Worm (Caenorhabditis elegans): Measurements from ENCODE around the gene lips-6.

DNA sequence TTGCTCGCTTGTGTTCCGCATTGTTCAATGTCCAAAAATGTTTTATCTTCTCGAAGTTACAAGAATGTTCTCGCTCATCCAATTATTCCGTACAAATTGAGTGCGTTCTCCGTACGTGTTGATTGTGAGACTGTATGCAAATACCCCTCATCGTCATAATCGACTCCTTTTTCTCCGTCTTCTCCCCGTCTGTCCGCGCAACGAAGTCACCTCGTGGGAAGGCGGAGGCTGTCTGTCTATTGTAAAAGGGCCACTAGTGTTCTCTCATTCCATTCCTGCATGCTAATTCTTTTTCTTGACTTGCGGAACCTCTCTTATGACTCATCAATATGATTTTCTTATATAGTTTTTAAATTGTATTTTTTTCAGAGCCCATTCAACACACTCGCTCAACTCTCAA is 45.3 kb downstream of the lips-6 start, which contains the start of gene ZK829.9:
- TF ChIP-seq K12H6.12 (tag; optimal IDR thresholded peaks at IDR 0.05), result no peak
- no peak for TF ChIP-seq ZK185.1 (tag; optimal IDR thresholded peaks at IDR 0.05; ENCODE audit: poor library complexity, severe bottlenecking)
- no peak for TF ChIP-seq D2030.7 (GFP tag; IDR thresholded peaks at IDR 0.05)
- no peak for TF ChIP-seq mcd-1 (GFP tag; IDR thresholded peaks at IDR 0.05)
- no peak for TF ChIP-seq lin-54 (GFP tag; optimal IDR thresholded peaks at IDR 0.05)
- no peak for TF ChIP-seq nhr-90 (tag; optimal IDR thresholded peaks at IDR 0.05)
- TF ChIP-seq C17E4.6 (GFP tag; IDR thresholded peaks at IDR 0.05), result no peak

All from whole organism, young adult.